Worm (Caenorhabditis elegans): ENCODE data around the gene C37C3.10.

- TF ChIP-seq zag-1 (tag; optimal IDR thresholded peaks at IDR 0.05) (no peak), aly-2 (tag; optimal IDR thresholded peaks at IDR 0.05) (no peak), nhr-76 (tag; optimal IDR thresholded peaks at IDR 0.05) (no peak), ztf-4 (tag; optimal IDR thresholded peaks at IDR 0.05) (no peak), R02D3.7 (tag; optimal IDR thresholded peaks at IDR 0.05) (no peak), nhr-11 (tag; optimal IDR thresholded peaks at IDR 0.05) (no peak), nhr-77 (tag; optimal IDR thresholded peaks at IDR 0.05) (no peak)
Measured at ce11 chrV:7837809-7838208, 25.1 kb downstream of the C37C3.10 start, which contains the start of gene ttr-33.

All from whole organism, L3 larva.